Worm (Caenorhabditis elegans) whole organism, L2 larva: Measurements from ENCODE around the gene npr-7.

Source experiments
- aly-2 ChIP-seq: fragments of 150-350 bp; optimal IDR thresholded peaks from 2 replicates; lab custom pipeline; 2014; ENCODE audit warnings: missing biosample characterization, missing genetic modification characterization
- elt-1 ChIP-seq: fragments of 150-350 bp; optimal IDR thresholded peaks from 2 replicates; lab custom pipeline; 2014; ENCODE audit warnings: missing biosample characterization, missing genetic modification characterization
- fos-1 ChIP-seq: fragments of 150-350 bp; optimal IDR thresholded peaks from 2 replicates; lab custom pipeline; 2014; ENCODE audit warnings: missing biosample characterization, missing genetic modification characterization
- lin-13 ChIP-seq: fragments of 150-350 bp; optimal IDR thresholded peaks from 2 replicates; lab custom pipeline; 2014; ENCODE audit warnings: missing biosample characterization, missing genetic modification reagents, missing genetic modification characterization
- mdl-1 ChIP-seq, 2 experiments: fragments of 150-350 bp in 1 of 2; sonication (generic microtip) in 1 of 2; optimal IDR thresholded peaks; 2 replicates each; lab custom pipeline; 2017; ENCODE audit warnings: missing biosample characterization in 2 of 2, missing genetic modification characterization in 2 of 2
- nhr-129 ChIP-seq: fragments of 150-350 bp; optimal IDR thresholded peaks from 2 replicates; lab custom pipeline; 2014; ENCODE audit warnings: missing biosample characterization, missing genetic modification characterization
- peb-1 ChIP-seq: fragments of 150-350 bp; optimal IDR thresholded peaks from 2 replicates; lab custom pipeline; 2014; ENCODE audit warnings: missing biosample characterization, missing genetic modification characterization
- skn-1 ChIP-seq: sonication (generic microtip); optimal IDR thresholded peaks from 2 replicates; lab custom pipeline; 2017; ENCODE audit warnings: missing biosample characterization, missing genetic modification characterization
- unc-62 ChIP-seq: fragments of 150-350 bp; optimal IDR thresholded peaks from 2 replicates; lab custom pipeline; 2014; ENCODE audit warnings: missing biosample characterization, missing genetic modification reagents, missing genetic modification characterization

DNA sequence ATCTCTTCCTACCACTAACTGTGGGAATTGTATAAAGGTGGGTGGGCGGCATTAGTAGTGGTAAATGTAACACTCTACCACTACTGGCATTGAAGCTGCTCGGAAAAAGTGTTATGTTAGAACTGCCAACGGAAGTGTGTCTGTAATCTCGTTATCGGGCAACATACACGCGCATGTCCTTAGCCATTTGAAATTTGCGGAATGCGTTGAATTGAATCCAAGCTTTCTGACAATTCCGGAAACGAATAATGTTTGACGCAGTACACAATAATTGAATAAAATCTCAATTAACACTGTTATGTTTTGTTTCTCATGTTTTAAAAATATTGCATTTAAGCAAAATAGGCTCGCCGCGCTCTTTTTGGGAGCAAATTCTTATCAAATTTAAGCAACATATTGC is 6.0 kb upstream of the npr-7 start:
- no peak for TF ChIP-seq unc-62 (GFP tag; lab: Kevin White, UChicago)
- TF ChIP-seq nhr-129 (tag; lab: Kevin White, UChicago): no peak
- TF ChIP-seq peb-1 (tag; lab: Kevin White, UChicago): no peak
- no peak for TF ChIP-seq lin-13
- TF ChIP-seq elt-1 (tag; lab: Kevin White, UChicago): no peak
- no peak for TF ChIP-seq aly-2 (tag; lab: Kevin White, UChicago)
- TF ChIP-seq mdl-1 (tag; optimal IDR thresholded peaks at IDR 0.05; lab: Kevin White, UChicago): no peak
- no peak for TF ChIP-seq fos-1
- no peak for TF ChIP-seq skn-1
